Fruit fly (Drosophila melanogaster): ENCODE measurements around the gene CG10472.

Gene CG10472

dm6 chr3L:6071454-6072189 lies 8.9 kb upstream of the CG10472 start, which contains the start of gene CG6602 (continued):
- peak; percentile 55 for TF ChIP-seq fd3F (GFP tag; optimal IDR thresholded peaks at IDR 0.05)
- no peak for TF ChIP-seq Dp (GFP tag; optimal IDR thresholded peaks at IDR 0.05)
- TF ChIP-seq Optix (GFP tag; IDR thresholded peaks at IDR 0.05): peak; percentile 5; the same call in 1 of the 3 replicates
- peak; percentile 25; the same call in 1 of the 3 replicates for TF ChIP-seq CG3726 (GFP tag; IDR thresholded peaks at IDR 0.05)
- TF ChIP-seq ci (GFP tag; IDR thresholded peaks at IDR 0.05): peak; percentile 94
- peak; percentile 32 to 76 for TF ChIP-seq dpn (GFP tag; optimal IDR thresholded peaks at IDR 0.05)
- TF ChIP-seq CG12071 (GFP tag; optimal IDR thresholded peaks at IDR 0.05): peak; percentile 62
- TF ChIP-seq prd (optimal IDR thresholded peaks at IDR 0.05): no peak
- peak; percentile 42; the same call in 2 of the 3 replicates for TF ChIP-seq prd (GFP tag; IDR thresholded peaks at IDR 0.05)
- no peak for TF ChIP-seq bbx (GFP tag; IDR thresholded peaks at IDR 0.05; ENCODE audit: partially characterized antibody)
- peak; percentile 10 to 51 for TF ChIP-seq chif (GFP tag; optimal IDR thresholded peaks at IDR 0.05)
- peak; percentile 59 for TF ChIP-seq unpg (GFP tag; optimal IDR thresholded peaks at IDR 0.05)
- TF ChIP-seq esg (GFP tag; conservative IDR thresholded peaks at IDR 0.05): peak; percentile 29; the same call in 1 of the 2 replicates
- TF ChIP-seq CG6175 (GFP tag; IDR thresholded peaks at IDR 0.05): peak; percentile 74
- peak; percentile 17; the same call in 1 of the 2 replicates for TF ChIP-seq Atf6 (GFP tag; IDR thresholded peaks at IDR 0.05)
- TF ChIP-seq stc (GFP tag; IDR thresholded peaks at IDR 0.05): peak; percentile 72; the same call in 1 of the 2 replicates
- peak; percentile 73 for TF ChIP-seq CG7839 (tag; optimal IDR thresholded peaks at IDR 0.05)
- TF ChIP-seq az2 (GFP tag; optimal IDR thresholded peaks at IDR 0.05): peak; percentile 45
- TF ChIP-seq Opbp (GFP tag; IDR thresholded peaks at IDR 0.05; ENCODE audit: partially characterized antibody): no peak
- peak; percentile 76 for TF ChIP-seq CG11504 (tag; optimal IDR thresholded peaks at IDR 0.05)
- no peak for TF ChIP-seq kay (GFP tag; optimal IDR thresholded peaks at IDR 0.05)
- no peak for TF ChIP-seq ems (GFP tag; optimal IDR thresholded peaks at IDR 0.05)
- no peak for TF ChIP-seq Deaf1 (tag; optimal IDR thresholded peaks at IDR 0.05)
- no peak for TF ChIP-seq chinmo (GFP tag; IDR thresholded peaks at IDR 0.05; ENCODE audit: partially characterized antibody)
- no peak for TF ChIP-seq CG2889 (GFP tag; IDR thresholded peaks at IDR 0.05)
- TF ChIP-seq ftz-f1 (GFP tag; optimal IDR thresholded peaks at IDR 0.05): no peak
- peak; percentile 26 for TF ChIP-seq Ssrp (tag; optimal IDR thresholded peaks at IDR 0.05)
- TF ChIP-seq Adf1 (GFP tag; IDR thresholded peaks at IDR 0.05): no peak
- TF ChIP-seq dimm (GFP tag; IDR thresholded peaks at IDR 0.05): no peak
- TF ChIP-seq lola (GFP tag; optimal IDR thresholded peaks at IDR 0.05): no peak
- TF ChIP-seq Stat92E (GFP tag; optimal IDR thresholded peaks at IDR 0.05): no peak
- TF ChIP-seq fru (optimal IDR thresholded peaks at IDR 0.05): no peak
- no peak for TF ChIP-seq NK7.1 (GFP tag; optimal IDR thresholded peaks at IDR 0.05)
- TF ChIP-seq CG30020 (tag; optimal IDR thresholded peaks at IDR 0.05): no peak
- peak; percentile 80 for TF ChIP-seq sob (GFP tag; IDR thresholded peaks at IDR 0.05)
- TF ChIP-seq NC2β (GFP tag; optimal IDR thresholded peaks at IDR 0.05): peak; percentile 53
- TF ChIP-seq CG2202 (tag; optimal IDR thresholded peaks at IDR 0.05): peak; percentile 23
- no peak for TF ChIP-seq nerfin-1 (tag; optimal IDR thresholded peaks at IDR 0.05)
- peak; percentile 73 for TF ChIP-seq CG17802 (tag; optimal IDR thresholded peaks at IDR 0.05)
- peak; percentile 83 for TF ChIP-seq slbo (GFP tag; IDR thresholded peaks at IDR 0.05)
- TF ChIP-seq CkIIα-i1 (GFP tag; IDR thresholded peaks at IDR 0.05): peak; percentile 4; the same call in 1 of the 2 replicates
- peak; percentile 76 for TF ChIP-seq ttk (GFP tag; IDR thresholded peaks at IDR 0.05)
- peak; percentile 14 for TF ChIP-seq tap (tag; optimal IDR thresholded peaks at IDR 0.05)
- TF ChIP-seq Blimp-1 (GFP tag; optimal IDR thresholded peaks at IDR 0.05): peak; percentile 59
- peak; percentile 64 for TF ChIP-seq CG1603 (tag; optimal IDR thresholded peaks at IDR 0.05)
- peak; percentile 72 for TF ChIP-seq CG3847 (GFP tag; IDR thresholded peaks at IDR 0.05)
- peak; percentile 37 for TF ChIP-seq pita (GFP tag; optimal IDR thresholded peaks at IDR 0.05)
- no peak for TF ChIP-seq CG4360 (GFP tag; IDR thresholded peaks at IDR 0.05)
- TF ChIP-seq CG11093 (GFP tag; IDR thresholded peaks at IDR 0.05): no peak

All from whole organism, embryonic.